Fruit fly (Drosophila melanogaster) whole organism, embryonic: ENCODE measurements around the gene CG5104.
"Not testable (repeated sequence)": the region's sequence is repeated elsewhere in the genome, so short reads cannot be mapped to it uniquely, and the experiment has no call there.

Experiments
- CG10959 ChIP-seq: fragments of 200-800 bp; sonication (Bioruptor generic); IDR thresholded peaks from 2 replicates; pipeline ENCODE4 v1.3.6; 2022; ENCODE audit warnings: missing biosample characterization, missing genetic modification characterization
- CG1529 ChIP-seq: fragments of 200-800 bp; sonication (Bioruptor generic); optimal IDR thresholded peaks from 3 replicates; lab custom pipeline; 2018; ENCODE audit warnings: missing biosample characterization, missing genetic modification characterization
- CG1647 ChIP-seq: fragments of 200-800 bp; sonication (Bioruptor generic); optimal IDR thresholded peaks from 3 replicates; lab custom pipeline; 2016; ENCODE audit warnings: missing biosample characterization, missing genetic modification characterization
- Ets65A ChIP-seq: fragments of 200-800 bp; sonication (Bioruptor generic); peaks from one replicate; lab custom pipeline; 2016; ENCODE audit warnings: missing biosample characterization, missing genetic modification characterization
- Hmr ChIP-seq: fragments of 200-800 bp; sonication (Bioruptor generic); optimal IDR thresholded peaks from 3 replicates; lab custom pipeline; 2017; ENCODE audit warnings: mild to moderate bottlenecking, missing biosample characterization, missing genetic modification reagents, missing genetic modification characterization
- Taf1 ChIP-seq: fragments of 200-800 bp; sonication (Bioruptor generic); IDR thresholded peaks from 2 replicates; pipeline ENCODE4 v1.3.6; 2022; ENCODE audit warnings: missing biosample characterization, missing genetic modification characterization
- Vsx1 ChIP-seq: fragments of 200-800 bp; sonication (Bioruptor generic); optimal IDR thresholded peaks from 2 replicates; lab custom pipeline; 2017; ENCODE audit warnings: missing biosample characterization, mild to moderate bottlenecking, missing genetic modification characterization, missing genetic modification reagents
- dmrt99B ChIP-seq: fragments of 200-800 bp; sonication (Bioruptor generic); optimal IDR thresholded peaks from 2 replicates; lab custom pipeline; 2018; ENCODE audit warnings: missing biosample characterization, mild to moderate bottlenecking, missing genetic modification characterization, moderate library complexity
- fd3F ChIP-seq: fragments of 200-800 bp; sonication (Bioruptor generic); optimal IDR thresholded peaks from 2 replicates; lab custom pipeline; 2018; ENCODE audit warnings: missing biosample characterization, mild to moderate bottlenecking, missing genetic modification characterization, moderate library complexity
- stc ChIP-seq: fragments of 200-800 bp; sonication (Bioruptor generic); IDR thresholded peaks from 2 replicates; pipeline ENCODE4 v1.3.6; 2022; ENCODE audit warnings: missing biosample characterization, missing genetic modification characterization
- wek ChIP-seq: fragments of 200-800 bp; sonication (Bioruptor generic); optimal IDR thresholded peaks from 3 replicates; lab custom pipeline; 2018; ENCODE audit warnings: missing biosample characterization, mild to moderate bottlenecking, missing genetic modification characterization, moderate library complexity

DNA sequence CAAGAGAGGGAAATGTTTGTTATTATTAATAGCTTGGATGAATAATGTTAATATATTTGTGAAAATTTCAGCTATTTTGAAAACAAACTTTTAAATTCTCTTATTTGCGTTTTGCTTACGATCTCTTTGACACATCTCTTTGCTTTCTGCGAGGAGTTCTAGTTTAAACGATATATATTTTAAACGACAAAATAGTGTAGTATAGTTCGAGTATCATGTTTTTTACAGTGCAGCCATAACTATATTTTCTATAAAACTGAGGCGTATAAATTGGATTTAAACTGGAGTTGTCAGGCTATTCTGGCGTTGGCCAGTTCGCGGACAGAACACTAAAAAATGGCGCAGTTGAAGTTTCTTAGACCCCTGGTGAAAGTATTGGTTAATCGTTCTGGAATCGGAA lies 21.3 kb upstream of the CG5104 start, which contains the start of gene CG18281:
- not testable (repeated sequence) for TF ChIP-seq Hmr; dmrt99B (tag; lab: Kevin White, UChicago); Vsx1 (GFP tag; lab: Kevin White, UChicago); CG10959 (GFP tag; lab: Robert Waterston, UW); stc (GFP tag; lab: Robert Waterston, UW); wek; CG1647 (GFP tag; lab: Kevin White, UChicago); fd3F (GFP tag; lab: Kevin White, UChicago); Taf1; Ets65A; CG1529
